Worm (Caenorhabditis elegans) whole organism, L2 larva: ENCODE data around the gene Y57G11C.22.

Experiments
- lsy-2 ChIP-seq, 2 experiments: fragments of 150-350 bp in 1 of 2; sonication (generic microtip) in 1 of 2; optimal IDR thresholded peaks; 2 replicates each; lab custom pipeline; 2014 to 2017; ENCODE audit warnings: missing biosample characterization in 2 of 2, missing genetic modification characterization in 2 of 2
- mdl-1 ChIP-seq, 2 experiments: fragments of 150-350 bp in 1 of 2; sonication (generic microtip) in 1 of 2; optimal IDR thresholded peaks; 2 replicates each; lab custom pipeline; 2017; ENCODE audit warnings: missing biosample characterization in 2 of 2, missing genetic modification characterization in 2 of 2
- snpc-4 ChIP-seq: fragments of 150-350 bp; optimal IDR thresholded peaks from 2 replicates; lab custom pipeline; 2014; ENCODE audit warnings: missing biosample characterization, missing genetic modification characterization

- TF ChIP-seq snpc-4 (tag; lab: Kevin White, UChicago) (no peak), mdl-1 (tag; optimal IDR thresholded peaks at IDR 0.05; lab: Kevin White, UChicago) (no peak), lsy-2 (tag; optimal IDR thresholded peaks at IDR 0.05; lab: Kevin White, UChicago) (no peak)
Observed at ce11 chrIV:14800931-14801330, 36.1 kb upstream of the Y57G11C.22 start.
